Worm (Caenorhabditis elegans): ENCODE data around the gene D1005.4.

ce11 chrX:1440161-1440560, 45.5 kb downstream of the D1005.4 start, which contains the start of gene sedl-1:
- TF ChIP-seq fkh-10 (GFP tag; optimal IDR thresholded peaks at IDR 0.05) (no peak), egl-27 (tag; optimal IDR thresholded peaks at IDR 0.05) (no peak), mdl-1 (tag; optimal IDR thresholded peaks at IDR 0.05) (no peak), pha-4 (tag; optimal IDR thresholded peaks at IDR 0.05) (no peak), ceh-82 (tag; optimal IDR thresholded peaks at IDR 0.05) (no peak), nhr-28 (tag; optimal IDR thresholded peaks at IDR 0.05) (no peak), fos-1 (tag; optimal IDR thresholded peaks at IDR 0.05) (no peak), nhr-43 (tag; optimal IDR thresholded peaks at IDR 0.05; ENCODE audit: poor library complexity, severe bottlenecking) (no peak)
